Worm (Caenorhabditis elegans) whole organism, L3 larva: ENCODE data around the gene F53A9.6.
A peak's percentile ranks its signal among the peaks of the same experiment; 100 is the strongest.

Experiments used
- egl-27 ChIP-seq: sonication (generic microtip); optimal IDR thresholded peaks from 4 replicates; lab custom pipeline; 2017; ENCODE audit warnings: missing biosample characterization, missing genetic modification reagents, missing genetic modification characterization
- elt-3 ChIP-seq, 3 experiments: fragments of 150-350 bp in 1 of 3; sonication (generic microtip) in 2 of 3; optimal IDR thresholded peaks; 2 replicates in 2 of 3; 4 replicates in 1 of 3; lab custom pipeline; 2014 to 2017; ENCODE audit warnings: missing biosample characterization in 3 of 3, missing genetic modification characterization in 3 of 3
- lin-39 ChIP-seq: fragments of 150-350 bp; optimal IDR thresholded peaks from 2 replicates; lab custom pipeline; 2018; ENCODE audit warnings: missing biosample characterization, missing genetic modification reagents, missing genetic modification characterization
- nhr-11 ChIP-seq: fragments of 150-350 bp; optimal IDR thresholded peaks from 2 replicates; lab custom pipeline; 2014; ENCODE audit warnings: missing biosample characterization, missing genetic modification characterization
- nhr-237 ChIP-seq: fragments of 150-350 bp; optimal IDR thresholded peaks from 2 replicates; lab custom pipeline; 2014; ENCODE audit warnings: missing biosample characterization, missing genetic modification characterization
- nhr-76 ChIP-seq: fragments of 150-350 bp; sonication (generic microtip); optimal IDR thresholded peaks from 5 replicates; lab custom pipeline; 2014; ENCODE audit warnings: missing biosample characterization, missing genetic modification characterization
- pqm-1 ChIP-seq: fragments of 150-350 bp; optimal IDR thresholded peaks from 2 replicates; lab custom pipeline; 2017; ENCODE audit warnings: missing biosample characterization, missing genetic modification characterization, inconsistent platforms
- snpc-4 ChIP-seq: fragments of 150-350 bp; optimal IDR thresholded peaks from 2 replicates; lab custom pipeline; 2014; ENCODE audit warnings: missing biosample characterization, missing genetic modification characterization
- zag-1 ChIP-seq: fragments of 150-350 bp; optimal IDR thresholded peaks from 2 replicates; lab custom pipeline; 2014; ENCODE audit warnings: missing biosample characterization, missing genetic modification characterization
- ztf-11 ChIP-seq: fragments of 150-350 bp; optimal IDR thresholded peaks from 2 replicates; lab custom pipeline; 2014; ENCODE audit warnings: missing biosample characterization, missing genetic modification characterization
- ztf-4 ChIP-seq: fragments of 150-350 bp; optimal IDR thresholded peaks from 2 replicates; lab custom pipeline; 2014; ENCODE audit warnings: missing biosample characterization, missing genetic modification characterization

DNA sequence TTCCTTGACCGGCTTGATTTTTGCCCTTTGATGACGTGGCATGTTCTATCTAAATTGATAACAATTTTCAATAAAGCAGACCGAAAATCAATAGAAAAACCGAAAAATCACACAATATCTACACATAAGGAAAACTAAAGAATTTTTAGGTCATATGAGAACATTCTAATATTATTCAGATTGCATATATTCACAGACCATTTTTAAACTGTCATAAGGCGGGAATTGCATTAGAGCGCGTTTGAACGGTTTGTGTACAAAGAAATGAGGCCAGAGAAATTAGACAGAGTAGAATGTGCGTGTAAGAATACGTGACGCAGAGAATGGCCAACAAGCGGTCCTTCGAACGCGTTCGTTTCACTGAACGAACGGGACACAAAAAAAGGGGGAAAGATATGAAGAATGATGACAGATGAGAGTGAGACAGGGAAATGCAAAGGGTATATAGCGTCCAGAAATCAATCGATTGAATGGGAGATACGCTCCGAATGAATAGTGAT, 23.4 kb upstream of the F53A9.6 start, which contains the start of gene M02D8.3:
- TF ChIP-seq snpc-4 (tag; lab: Kevin White, UChicago) (peak; percentile 38), pqm-1 (no peak), elt-3 (tag; optimal IDR thresholded peaks at IDR 0.05; lab: Kevin White, UChicago) (no peak), ztf-4 (tag; lab: Kevin White, UChicago) (no peak), nhr-237 (tag; lab: Kevin White, UChicago) (no peak), ztf-11 (tag; lab: Kevin White, UChicago) (no peak), egl-27 (tag; lab: Kevin White, UChicago) (no peak), nhr-11 (tag; lab: Kevin White, UChicago) (no peak), nhr-76 (tag; lab: Kevin White, UChicago) (no peak), lin-39 (tag; lab: Kevin White, UChicago) (no peak), zag-1 (tag; lab: Kevin White, UChicago) (no peak)
